Worm (Caenorhabditis elegans) whole organism, dauer: Measurements from ENCODE around the gene pud-1.2.
"Not testable (repeated sequence)": the region's sequence is repeated elsewhere in the genome, so short reads cannot be mapped to it uniquely, and the experiment has no call there.

Experiments used
- unc-62 ChIP-seq: sonication (generic microtip); optimal IDR thresholded peaks from 2 replicates; lab custom pipeline; 2017; ENCODE audit warnings: missing biosample characterization, missing genetic modification reagents, missing genetic modification characterization

pud-1.2 gene

DNA sequence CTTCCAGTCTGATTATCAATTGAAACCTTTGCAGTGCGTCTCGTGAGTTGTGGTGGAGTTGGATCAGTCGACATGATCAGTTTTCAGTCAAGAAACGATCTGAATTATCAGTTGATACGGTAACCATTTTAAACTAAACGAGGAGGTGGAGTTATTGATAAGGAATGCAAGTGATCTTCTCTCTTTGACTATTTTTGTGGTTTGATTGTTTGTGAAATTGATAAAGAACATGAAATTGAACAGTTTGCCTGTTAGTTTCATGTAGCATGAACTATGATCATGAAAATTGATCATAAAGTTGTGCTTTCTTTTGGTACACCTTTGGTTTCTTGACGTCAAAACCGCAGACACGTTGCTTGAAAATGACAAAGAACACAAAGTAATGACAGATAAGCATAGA lies at the start of gene pud-1.2:
Gene pud-1.2, minus strand, starts transcription at position 101 of the 400 bp plus-strand sequence.
- not testable (repeated sequence) for TF ChIP-seq unc-62 (GFP tag; lab: Kevin White, UChicago)

DNA sequence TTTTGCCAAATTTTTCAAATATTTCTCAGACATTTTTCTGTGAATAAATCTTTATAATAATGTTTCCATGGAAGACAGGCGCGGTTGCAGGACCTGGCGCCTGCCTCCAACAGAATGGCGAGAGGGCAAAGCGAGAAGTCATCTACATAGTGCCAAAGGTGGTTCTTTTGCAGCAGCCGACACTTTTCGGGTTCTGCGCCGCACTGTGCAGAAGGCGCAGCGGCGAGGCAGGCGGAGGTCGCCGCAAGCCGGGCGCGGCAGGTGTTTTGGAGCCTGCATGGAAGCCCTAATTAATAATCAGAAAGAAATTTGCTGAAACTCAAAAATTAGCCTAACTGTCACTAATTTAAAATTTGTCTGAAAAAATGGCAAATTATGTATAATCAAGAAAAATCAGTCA lies 21.2 kb upstream of the pud-1.2 start:
- no peak for TF ChIP-seq unc-62 (GFP tag; lab: Kevin White, UChicago)

DNA sequence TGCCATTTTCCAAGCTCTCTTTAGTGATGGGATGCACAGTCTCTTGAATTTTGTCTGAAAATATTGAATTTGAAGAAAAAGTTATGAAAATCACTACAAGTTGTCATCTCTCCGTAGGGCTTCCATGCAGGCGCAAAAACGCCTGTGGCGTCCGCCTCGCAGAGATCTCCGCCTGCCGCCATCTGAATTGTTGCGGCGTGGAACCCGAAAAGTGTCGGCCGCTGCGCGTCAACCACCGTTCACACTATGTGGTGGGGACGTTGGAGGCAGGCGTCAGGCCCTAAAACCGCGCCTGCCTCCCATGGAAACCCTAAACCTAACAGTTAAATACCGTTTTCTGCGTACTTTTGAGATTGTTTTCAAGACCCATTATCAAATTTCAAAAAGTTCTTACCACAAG lies 19.7 kb upstream of the pud-1.2 start:
- TF ChIP-seq unc-62 (GFP tag; lab: Kevin White, UChicago): no peak

DNA sequence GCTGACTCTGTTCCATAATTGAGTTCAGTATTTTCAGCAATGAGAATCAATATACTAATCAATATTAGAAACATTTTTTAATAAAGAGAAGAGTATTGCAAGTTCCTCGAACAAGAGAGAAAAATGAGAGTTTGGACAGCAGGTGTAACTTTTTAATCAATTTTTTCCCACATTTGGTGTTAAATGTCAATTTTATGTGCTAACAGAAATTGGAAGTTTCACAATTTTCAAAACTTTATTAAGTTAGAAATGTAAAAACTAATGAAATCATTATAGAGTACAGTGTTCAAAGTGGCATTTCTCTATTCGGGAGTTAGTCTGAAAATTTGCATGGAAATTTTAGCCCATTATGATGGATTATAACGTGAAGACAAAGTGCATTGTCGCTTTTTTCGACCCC lies 18.9 kb upstream of the pud-1.2 start, which contains the start of gene irld-30:
Gene irld-30, minus strand, starts transcription at position 101 of the 400 bp plus-strand sequence.
- no peak for TF ChIP-seq unc-62 (GFP tag; lab: Kevin White, UChicago)

DNA sequence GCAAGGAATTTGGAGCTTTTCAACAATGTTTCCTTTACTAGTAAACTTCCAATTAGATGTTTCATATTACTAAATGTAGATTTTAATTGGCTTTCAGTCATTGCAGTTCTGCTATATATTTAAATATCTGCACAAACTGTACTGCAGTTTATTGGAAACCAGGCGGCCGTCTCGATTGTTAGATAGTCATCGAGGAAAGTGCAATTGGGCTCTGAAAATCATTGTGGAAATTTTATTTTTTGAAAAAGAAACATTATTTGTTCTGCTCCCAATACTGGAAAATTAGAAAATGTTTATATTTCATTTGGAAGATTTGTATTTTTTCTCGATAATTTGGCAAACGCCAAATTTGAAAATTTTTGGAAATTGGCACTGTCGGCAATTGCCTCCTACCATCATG lies 16.2 kb upstream of the pud-1.2 start, which contains the start of gene irld-29:
Gene irld-29, minus strand, starts transcription at position 101 of the 400 bp plus-strand sequence.
- no peak for TF ChIP-seq unc-62 (GFP tag; lab: Kevin White, UChicago)

DNA sequence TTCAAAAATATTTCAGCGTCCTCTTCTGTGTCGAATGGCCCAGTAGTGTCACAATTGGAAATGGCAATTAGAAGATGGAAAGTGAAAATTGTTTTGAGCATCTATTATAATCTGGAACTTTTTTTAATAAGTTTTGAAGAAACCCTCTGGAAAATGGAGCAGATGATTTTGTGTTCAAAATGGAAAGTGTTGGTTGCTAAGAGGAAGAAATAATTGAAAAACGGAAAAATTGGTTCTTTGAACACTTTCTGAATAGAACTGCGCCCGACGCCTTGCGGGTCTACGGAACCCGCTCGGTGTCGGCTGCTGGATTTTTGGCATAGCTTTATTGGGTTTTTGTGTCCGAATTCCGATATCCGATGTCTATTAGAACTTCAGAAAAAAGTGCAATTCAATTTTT lies 13.8 kb upstream of the pud-1.2 start, which contains the start of gene irld-28:
Gene irld-28, minus strand, starts transcription at position 101 of the 400 bp plus-strand sequence.
- TF ChIP-seq unc-62 (GFP tag; lab: Kevin White, UChicago): no peak

DNA sequence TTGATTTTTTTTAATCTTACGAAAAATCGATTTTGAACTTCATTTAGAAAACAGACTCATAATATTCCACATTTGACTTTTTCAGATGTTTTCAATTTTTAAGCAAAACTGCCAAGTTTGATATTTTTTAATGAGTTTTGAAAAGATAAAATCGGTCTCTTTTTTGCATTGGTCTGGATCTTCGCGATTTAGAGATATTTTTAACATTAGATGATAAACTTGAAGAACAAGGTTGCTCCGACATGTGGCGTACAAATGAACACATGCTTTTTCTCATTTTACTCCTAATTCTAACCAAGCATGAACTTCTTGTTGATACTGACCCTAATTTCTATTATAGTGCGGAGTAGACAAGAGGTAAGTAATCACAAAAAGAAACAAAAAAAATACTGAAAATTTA lies 9.2 kb upstream of the pud-1.2 start, which contains the start of gene irld-32:
Gene irld-32, plus strand, starts transcription at position 301 of the 400 bp plus-strand sequence.
- TF ChIP-seq unc-62 (GFP tag; lab: Kevin White, UChicago): not testable (repeated sequence)

DNA sequence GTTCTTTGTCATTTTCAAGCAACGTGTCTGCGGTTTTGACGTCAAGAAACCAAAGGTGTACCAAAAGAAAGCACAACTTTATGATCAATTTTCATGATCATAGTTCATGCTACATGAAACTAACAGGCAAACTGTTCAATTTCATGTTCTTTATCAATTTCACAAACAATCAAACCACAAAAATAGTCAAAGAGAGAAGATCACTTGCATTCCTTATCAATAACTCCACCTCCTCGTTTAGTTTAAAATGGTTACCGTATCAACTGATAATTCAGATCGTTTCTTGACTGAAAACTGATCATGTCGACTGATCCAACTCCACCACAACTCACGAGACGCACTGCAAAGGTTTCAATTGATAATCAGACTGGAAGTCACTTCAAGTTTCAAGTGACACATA lies 7.8 kb upstream of the pud-1.2 start, which contains the start of gene pud-1.1:
Gene pud-1.1, plus strand, starts transcription at position 301 of the 400 bp plus-strand sequence.
- not testable (repeated sequence) for TF ChIP-seq unc-62 (GFP tag; lab: Kevin White, UChicago)

DNA sequence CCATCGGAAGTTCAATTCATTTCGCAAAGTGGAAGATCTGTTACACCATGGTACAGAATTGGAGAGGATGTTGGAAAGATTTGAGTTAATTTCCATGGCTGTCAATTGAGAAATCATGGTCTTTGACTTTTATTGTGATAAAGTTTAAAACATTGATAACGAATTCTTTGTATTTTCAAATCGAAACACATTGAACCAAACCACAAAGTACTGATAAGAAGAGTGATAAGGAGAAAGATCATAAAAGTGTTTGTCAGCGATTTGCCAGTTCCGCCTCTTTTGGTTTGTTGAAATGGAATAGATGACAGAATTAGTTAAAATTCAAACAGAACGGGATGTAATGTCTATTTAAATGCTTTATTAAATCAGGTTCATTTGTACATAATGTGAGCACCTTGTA lies 4.8 kb upstream of the pud-1.2 start:
- no peak for TF ChIP-seq unc-62 (GFP tag; lab: Kevin White, UChicago)

DNA sequence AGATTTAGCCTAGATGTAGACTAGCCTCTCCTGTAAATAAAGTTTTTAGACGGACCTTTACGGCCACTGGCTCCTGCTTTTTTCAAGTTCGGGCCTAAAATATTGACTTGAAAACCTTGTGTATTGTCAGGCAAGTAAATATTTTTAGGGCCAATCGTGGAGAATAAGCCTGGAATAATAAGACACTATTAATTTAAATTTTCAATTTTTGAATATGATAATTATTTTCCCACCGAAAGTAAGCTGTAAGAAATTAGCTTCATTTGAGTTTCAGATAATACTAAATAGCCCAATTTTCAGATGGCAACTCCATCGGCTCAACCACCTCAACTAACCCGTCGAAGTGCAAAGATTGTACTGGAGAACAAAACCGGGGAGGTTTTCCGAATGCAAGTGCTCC lies 4.0 kb upstream of the pud-1.2 start, which contains the start of gene pud-4:
Gene pud-4, plus strand, starts transcription at position 301 of the 400 bp plus-strand sequence.
- no peak for TF ChIP-seq unc-62 (GFP tag; lab: Kevin White, UChicago)

DNA sequence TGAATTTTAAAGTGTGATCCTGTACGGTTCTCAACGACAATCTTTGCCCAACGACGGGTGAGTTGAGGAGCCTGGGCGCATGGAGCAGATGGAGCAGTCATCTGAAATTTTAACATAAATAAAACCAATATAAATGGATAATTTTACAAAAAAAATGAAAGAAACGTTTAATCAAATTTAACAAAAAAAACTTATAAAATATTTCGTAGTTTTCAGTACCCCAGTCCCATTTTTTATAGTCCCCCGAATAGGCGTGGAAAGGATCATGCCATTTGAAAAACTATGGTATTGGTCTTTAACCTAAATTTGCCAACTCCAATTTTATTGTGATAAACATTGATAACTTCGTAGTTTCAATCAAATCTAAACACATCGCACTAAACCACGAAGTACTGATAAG lies 2.7 kb upstream of the pud-1.2 start, which contains the start of gene pud-3:
Gene pud-3, minus strand, starts transcription at position 101 of the 400 bp plus-strand sequence.
- no peak for TF ChIP-seq unc-62 (GFP tag; lab: Kevin White, UChicago)

DNA sequence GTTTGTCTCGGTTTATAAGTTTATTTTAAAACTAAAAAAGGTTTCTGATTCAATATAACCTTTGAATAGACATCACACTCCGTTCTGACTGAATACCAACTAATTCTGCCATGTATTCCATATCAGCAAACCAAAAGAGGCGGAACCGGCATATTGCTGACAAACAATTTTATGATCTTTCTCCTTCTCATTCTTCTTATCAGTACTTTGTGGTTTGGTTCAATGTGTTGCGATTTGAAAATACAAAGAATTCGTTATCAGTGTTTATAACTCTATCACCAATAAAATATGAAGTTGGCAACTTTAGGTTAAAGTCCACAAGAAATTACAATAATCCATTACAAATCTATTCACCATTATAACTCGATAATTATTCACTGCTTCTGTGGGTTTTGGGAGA lies 1.9 kb upstream of the pud-1.2 start:
- no peak for TF ChIP-seq unc-62 (GFP tag; lab: Kevin White, UChicago)

DNA sequence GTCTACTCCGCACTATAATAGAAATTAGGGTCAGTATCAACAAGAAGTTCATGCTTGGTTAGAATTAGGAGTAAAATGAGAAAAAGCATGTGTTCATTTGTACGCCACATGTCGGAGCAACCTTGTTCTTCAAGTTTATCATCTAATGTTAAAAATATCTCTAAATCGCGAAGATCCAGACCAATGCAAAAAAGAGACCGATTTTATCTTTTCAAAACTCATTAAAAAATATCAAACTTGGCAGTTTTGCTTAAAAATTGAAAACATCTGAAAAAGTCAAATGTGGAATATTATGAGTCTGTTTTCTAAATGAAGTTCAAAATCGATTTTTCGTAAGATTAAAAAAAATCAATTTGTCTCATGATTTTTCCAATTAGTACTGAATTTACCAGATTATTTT lies 1.4 kb downstream of the pud-1.2 start, which contains the start of gene Y19D10B.6:
Gene Y19D10B.6, minus strand, starts transcription at position 101 of the 400 bp plus-strand sequence.
- not testable (repeated sequence) for TF ChIP-seq unc-62 (GFP tag; lab: Kevin White, UChicago)

DNA sequence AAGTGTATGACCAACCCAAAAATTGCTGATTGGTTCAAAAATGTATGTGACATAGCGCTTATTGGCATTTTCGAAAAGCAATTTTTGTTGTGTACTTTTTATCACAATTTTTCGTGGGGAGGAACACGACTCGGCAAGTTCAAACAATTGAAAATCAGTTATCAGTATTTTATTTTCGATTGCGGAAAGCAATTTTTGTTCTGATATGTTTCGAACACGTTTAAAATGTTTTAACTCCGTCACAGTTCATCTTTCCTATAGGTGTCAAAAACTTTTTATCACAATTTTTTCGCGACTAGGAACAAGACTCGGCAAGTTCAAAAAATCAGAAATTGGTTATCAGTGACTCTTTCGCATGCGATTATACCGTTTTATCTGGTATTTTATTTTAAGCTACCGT lies 14.1 kb downstream of the pud-1.2 start:
- no peak for TF ChIP-seq unc-62 (GFP tag; lab: Kevin White, UChicago)

DNA sequence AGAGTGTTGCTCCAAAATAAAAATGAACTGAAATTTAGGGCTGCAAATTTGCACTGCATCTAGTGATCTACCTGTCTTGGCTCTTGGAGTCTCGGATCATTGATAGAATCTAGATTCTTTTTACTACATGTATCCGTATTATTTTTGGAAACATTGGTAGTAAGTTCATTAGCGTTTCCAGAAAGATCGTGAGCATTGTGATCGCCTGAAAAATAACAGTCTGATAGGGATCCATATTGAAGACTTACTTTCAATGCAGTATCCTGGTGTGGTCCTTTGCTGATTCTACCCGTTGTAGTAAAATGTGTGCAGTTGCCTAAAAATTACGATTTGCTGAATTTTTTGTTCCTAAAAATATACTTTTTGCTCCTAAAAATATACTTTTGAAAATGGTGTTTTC lies 16.0 kb downstream of the pud-1.2 start:
- TF ChIP-seq unc-62 (GFP tag; lab: Kevin White, UChicago): no peak

DNA sequence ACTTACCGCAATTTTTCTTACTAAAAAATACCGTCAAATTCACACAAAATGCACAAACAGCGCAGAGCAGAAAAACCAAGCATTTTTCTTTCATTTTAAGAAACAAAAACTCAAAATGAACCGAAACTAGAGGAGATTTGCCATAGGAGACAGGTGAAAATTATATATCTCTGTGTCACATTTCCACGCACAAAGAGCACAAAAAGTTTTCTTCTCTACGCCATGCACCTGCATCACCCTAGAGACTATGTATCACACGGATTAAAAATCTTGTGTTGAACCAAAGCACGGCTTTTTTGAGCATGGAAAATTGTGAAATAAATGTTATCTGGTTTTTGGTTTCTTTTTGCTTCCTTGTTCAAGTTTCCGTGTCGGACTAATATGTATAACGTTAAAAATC lies 18.6 kb downstream of the pud-1.2 start, which contains the start of gene irld-15:
Gene irld-15, minus strand, starts transcription at position 101 of the 400 bp plus-strand sequence.
- no peak for TF ChIP-seq unc-62 (GFP tag; lab: Kevin White, UChicago)

DNA sequence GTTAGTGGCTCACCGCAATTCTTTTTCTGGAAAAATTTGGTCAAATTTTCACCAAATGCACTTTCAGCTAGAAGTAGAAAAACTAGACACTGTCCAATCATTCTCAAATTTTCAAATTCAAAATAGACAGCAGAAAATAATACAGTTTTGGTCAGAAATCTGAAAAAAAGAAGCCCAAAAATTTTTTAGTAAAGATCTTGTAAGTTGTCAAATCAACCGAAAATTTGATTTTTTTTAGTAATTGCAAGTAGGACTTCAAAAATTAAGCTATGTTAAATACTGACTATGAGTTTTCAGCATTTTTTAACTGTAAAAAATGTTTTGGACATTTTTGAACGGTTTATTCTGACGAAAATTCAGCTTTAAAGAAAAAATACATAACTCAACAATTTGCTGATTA lies 21.5 kb downstream of the pud-1.2 start, which contains the start of gene Y19D10B.8:
Gene Y19D10B.8, minus strand, starts transcription at position 101 of the 400 bp plus-strand sequence.
- TF ChIP-seq unc-62 (GFP tag; lab: Kevin White, UChicago): no peak
